Worm (Caenorhabditis elegans): ENCODE data around the gene cln-3.1.

The cln-3.1 gene

DNA sequence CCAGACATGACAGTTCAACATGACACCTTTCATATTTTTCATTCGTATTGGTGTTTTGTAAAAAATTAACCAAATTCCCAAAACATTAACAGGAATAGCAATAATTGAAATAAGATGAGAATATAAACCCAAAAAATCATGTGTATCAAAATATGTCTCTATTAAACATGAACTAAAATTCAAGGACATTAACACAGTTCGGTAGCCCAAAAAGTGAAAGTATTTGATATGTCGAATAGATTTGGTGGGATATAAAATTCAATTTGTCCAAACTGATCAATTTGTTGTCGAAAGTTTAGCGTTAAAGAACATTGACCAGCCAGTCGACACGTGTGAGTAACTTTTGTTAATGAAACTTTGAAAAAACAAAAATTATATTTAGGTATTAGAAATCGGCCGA, 37.2 kb upstream of the cln-3.1 start, which contains the start of gene srh-46:
TSS of gene srh-46 (minus strand) at position 189 of the 400 bp plus-strand sequence.
- TF ChIP-seq ZK546.5 (tag; optimal IDR thresholded peaks at IDR 0.05): no peak
- TF ChIP-seq nhr-28 (tag; optimal IDR thresholded peaks at IDR 0.05): peak; percentile 14

DNA sequence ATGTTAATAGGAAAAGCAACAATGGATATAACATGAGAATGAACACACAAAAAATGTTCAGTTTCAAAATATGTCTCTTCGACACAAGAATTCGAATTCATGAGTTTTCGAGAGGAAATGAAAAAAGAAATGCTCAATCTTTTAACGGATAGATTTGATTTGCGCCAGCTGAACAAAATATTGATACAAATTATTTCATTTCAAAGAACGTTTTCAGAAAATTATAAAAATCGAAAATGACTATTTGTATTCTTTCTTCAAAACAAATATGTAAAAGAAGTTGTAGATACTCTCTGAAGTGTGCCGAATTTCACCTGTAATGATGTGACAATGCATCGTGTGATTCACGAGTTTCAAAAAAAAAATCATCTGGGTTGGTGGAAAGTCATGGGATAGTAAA, 35.1 kb upstream of the cln-3.1 start, which contains the start of gene srh-47:
TSS of gene srh-47 (minus strand) at position 101 of the 400 bp plus-strand sequence.
- TF ChIP-seq nhr-6 (tag; optimal IDR thresholded peaks at IDR 0.05): no peak
- peak in 1 of 2 experiments; percentile 42 for TF ChIP-seq unc-62 (GFP tag; optimal IDR thresholded peaks at IDR 0.05 in 1 of 2)
- TF ChIP-seq unc-62 (tag; optimal IDR thresholded peaks at IDR 0.05): no peak

DNA sequence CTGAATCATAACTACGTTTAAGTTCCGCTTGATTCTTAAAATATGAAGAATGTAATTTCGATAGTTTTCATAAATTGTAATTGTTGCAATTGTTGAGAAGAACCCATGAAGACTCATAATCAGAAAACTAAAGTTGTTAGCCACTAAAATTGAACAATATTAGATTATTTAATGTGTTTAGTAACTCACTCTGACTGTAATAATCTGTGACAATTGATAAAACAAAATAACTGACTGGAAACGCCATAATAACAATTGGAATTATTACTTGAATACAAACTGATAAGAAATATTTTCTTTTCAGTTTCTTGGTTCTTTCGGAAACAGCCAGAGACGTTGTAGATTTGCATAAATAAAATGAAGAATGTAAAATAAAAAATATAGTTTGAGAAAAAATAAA, 34.0 kb upstream of the cln-3.1 start:
- TF ChIP-seq nhr-28 (tag; optimal IDR thresholded peaks at IDR 0.05) (peak; percentile 67), php-3 (GFP tag; IDR thresholded peaks at IDR 0.05) (no peak), dve-1 (tag; optimal IDR thresholded peaks at IDR 0.05; ENCODE audit: insufficient read depth) (no peak), ceh-28 (tag; optimal IDR thresholded peaks at IDR 0.05) (no peak), ceh-20 (GFP tag; IDR thresholded peaks at IDR 0.05) (no peak), fos-1 (tag; optimal IDR thresholded peaks at IDR 0.05) (no peak), spr-1 (tag; optimal IDR thresholded peaks at IDR 0.05) (no peak), gei-8 (GFP tag; optimal IDR thresholded peaks at IDR 0.05) (no peak), lin-39 (tag; optimal IDR thresholded peaks at IDR 0.05) (no peak), nhr-77 (tag; optimal IDR thresholded peaks at IDR 0.05) (peak; percentile 6)

- TF ChIP-seq madf-5 (GFP tag; IDR thresholded peaks at IDR 0.05) (no peak), lin-13 (GFP tag; optimal IDR thresholded peaks at IDR 0.05) (no peak), skn-1 (tag; optimal IDR thresholded peaks at IDR 0.05) (no peak), T20F7.1 (GFP tag; optimal IDR thresholded peaks at IDR 0.05) (no peak)
These were observed 33.2 kb upstream of the cln-3.1 start, which contains the start of gene T03F7.5 for ce11 chrV:11298632-11299031. Gene T03F7.5, minus strand, starts transcription at chrV:11298732.

DNA sequence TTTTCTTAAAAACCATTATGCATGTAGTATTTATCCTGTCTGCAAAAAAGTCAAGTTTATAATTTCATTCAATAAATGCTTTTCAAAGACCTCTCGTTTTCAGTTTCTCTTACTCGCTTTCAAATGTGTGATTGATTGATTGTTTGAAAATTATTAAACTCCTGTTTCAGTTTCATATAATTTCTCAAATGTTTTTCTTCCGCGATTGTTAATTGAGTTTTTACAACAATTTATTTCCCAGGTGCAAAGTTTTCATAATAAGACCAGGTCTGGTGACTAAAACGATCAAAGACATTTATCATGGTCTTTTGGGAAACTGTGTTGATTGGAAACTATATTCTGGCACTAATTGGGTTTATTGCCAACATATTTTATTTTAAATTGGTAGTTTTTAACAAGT, 28.9 kb upstream of the cln-3.1 start, which contains the start of gene T03F7.6:
TSS of gene T03F7.6 (plus strand) at position 301 of the 400 bp plus-strand sequence.
- no peak for TF ChIP-seq unc-62 (GFP tag; optimal IDR thresholded peaks at IDR 0.05 in 1 of 2)
- TF ChIP-seq unc-62 (tag; optimal IDR thresholded peaks at IDR 0.05): no peak
- TF ChIP-seq attf-4 (tag; optimal IDR thresholded peaks at IDR 0.05): no peak
- TF ChIP-seq mdt-29 (GFP tag; IDR thresholded peaks at IDR 0.05): no peak
- TF ChIP-seq nhr-42 (GFP tag; IDR thresholded peaks at IDR 0.05): no peak
- TF ChIP-seq daf-19 (GFP tag; conservative IDR thresholded peaks at IDR 0.05): no peak
- no peak for TF ChIP-seq tra-1 (GFP tag; IDR thresholded peaks at IDR 0.05)
- no peak for TF ChIP-seq lin-1 (GFP tag; IDR thresholded peaks at IDR 0.05)
- TF ChIP-seq spr-3 (GFP tag; optimal IDR thresholded peaks at IDR 0.05): no peak
- no peak for TF ChIP-seq ceh-82 (tag; optimal IDR thresholded peaks at IDR 0.05)
- TF ChIP-seq tag-97 (GFP tag; IDR thresholded peaks at IDR 0.05): no peak
- TF ChIP-seq F26F4.8 (GFP tag; conservative IDR thresholded peaks at IDR 0.05): no peak
- TF ChIP-seq nhr-48 (tag; optimal IDR thresholded peaks at IDR 0.05): no peak

DNA sequence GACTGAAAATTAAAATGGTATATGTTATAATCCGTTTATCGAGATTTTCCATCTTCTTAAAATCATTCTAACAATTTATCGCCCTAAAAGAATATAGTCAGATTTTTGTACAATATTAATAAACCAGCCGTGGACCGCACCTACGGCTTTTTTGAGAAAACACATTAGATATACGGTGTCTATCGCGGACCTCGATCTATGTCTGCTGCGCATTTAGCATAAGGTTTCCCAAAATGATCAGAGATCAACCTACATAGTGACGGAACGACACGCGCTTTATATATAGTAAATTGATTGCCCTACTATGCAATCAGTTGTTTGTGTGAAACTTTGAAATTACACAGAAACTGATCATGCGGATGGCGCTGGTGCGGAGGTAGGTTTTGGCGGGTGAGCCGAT, 27.2 kb upstream of the cln-3.1 start:
- TF ChIP-seq hlh-30 (tag; optimal IDR thresholded peaks at IDR 0.05; ENCODE audit: insufficient read depth): no peak
- TF ChIP-seq pha-4 (GFP tag; IDR thresholded peaks at IDR 0.05): no peak
- no peak for TF ChIP-seq pha-4 (tag; optimal IDR thresholded peaks at IDR 0.05)
- TF ChIP-seq attf-4 (tag; optimal IDR thresholded peaks at IDR 0.05): no peak
- TF ChIP-seq lin-1 (GFP tag; IDR thresholded peaks at IDR 0.05): no peak
- TF ChIP-seq nhr-11 (tag; optimal IDR thresholded peaks at IDR 0.05): no peak
- no peak for TF ChIP-seq nhr-48 (tag; optimal IDR thresholded peaks at IDR 0.05)
- no peak for TF ChIP-seq mxl-2 (GFP tag; conservative IDR thresholded peaks at IDR 0.05)
- TF ChIP-seq ctbp-1 (GFP tag; IDR thresholded peaks at IDR 0.05): no peak
- no peak for TF ChIP-seq F44E2.7 (GFP tag; IDR thresholded peaks at IDR 0.05)
- TF ChIP-seq nhr-41 (GFP tag; IDR thresholded peaks at IDR 0.05): no peak
- TF ChIP-seq D1046.2 (GFP tag; IDR thresholded peaks at IDR 0.05): no peak
